Worm (Caenorhabditis elegans) whole organism, L1 larva: ENCODE measurements around the gene F33E11.3.

Experiments used
- F16B12.6 ChIP-seq: fragments of 150-350 bp; optimal IDR thresholded peaks from 2 replicates; lab custom pipeline; 2014; ENCODE audit warnings: missing biosample characterization, missing genetic modification characterization
- alr-1 ChIP-seq: fragments of 200-800 bp; sonication (Bioruptor generic); optimal IDR thresholded peaks from 2 replicates; lab custom pipeline; 2018; ENCODE audit warnings: borderline replicate concordance, mild to moderate bottlenecking, missing genetic modification characterization, missing compliant biosample characterization
- lin-15B ChIP-seq: fragments of 150-350 bp; sonication (generic microtip); optimal IDR thresholded peaks from 3 replicates; lab custom pipeline; 2014; ENCODE audit warnings: missing biosample characterization, missing genetic modification characterization
- nhr-11 ChIP-seq: fragments of 150-350 bp; optimal IDR thresholded peaks from 2 replicates; lab custom pipeline; 2014; ENCODE audit warnings: missing biosample characterization, missing genetic modification characterization
- nhr-12 ChIP-seq: sonication (generic microtip); optimal IDR thresholded peaks from 2 replicates; lab custom pipeline; 2017; ENCODE audit warnings: missing biosample characterization, missing genetic modification characterization
- nhr-19 ChIP-seq: fragments of 200-800 bp; sonication (Bioruptor generic); conservative IDR thresholded peaks from 2 replicates; pipeline ENCODE4 v1.3.6; 2022; ENCODE audit warnings: missing genetic modification characterization, missing compliant biosample characterization
- nhr-28 ChIP-seq: fragments of 150-350 bp; optimal IDR thresholded peaks from 2 replicates; lab custom pipeline; 2014; ENCODE audit warnings: missing biosample characterization, missing genetic modification characterization
- nhr-47 ChIP-seq: sonication (generic microtip); optimal IDR thresholded peaks from 2 replicates; lab custom pipeline; 2016; ENCODE audit warnings: mild to moderate bottlenecking, missing genetic modification characterization, moderate library complexity, missing compliant biosample characterization
- nhr-77 ChIP-seq: fragments of 150-350 bp; optimal IDR thresholded peaks from 2 replicates; lab custom pipeline; 2014; ENCODE audit warnings: missing biosample characterization, missing genetic modification characterization
- rnt-1 ChIP-seq: sonication (generic microtip); optimal IDR thresholded peaks from 2 replicates; lab custom pipeline; 2016; ENCODE audit warnings: mild to moderate bottlenecking, missing genetic modification characterization, moderate library complexity, missing compliant biosample characterization
- snpc-4 ChIP-seq: fragments of 150-350 bp; optimal IDR thresholded peaks from 2 replicates; lab custom pipeline; 2014; ENCODE audit warnings: missing biosample characterization, missing genetic modification characterization
- ztf-4 ChIP-seq: fragments of 150-350 bp; optimal IDR thresholded peaks from 2 replicates; lab custom pipeline; 2014; ENCODE audit warnings: missing biosample characterization, missing genetic modification characterization

- no peak for TF ChIP-seq nhr-77 (tag; lab: Kevin White, UChicago)
- no peak for TF ChIP-seq snpc-4
- TF ChIP-seq nhr-11, result no peak
- TF ChIP-seq F16B12.6 (tag; lab: Kevin White, UChicago), result no peak
- TF ChIP-seq ztf-4 (tag; lab: Kevin White, UChicago), result no peak
- no peak for TF ChIP-seq nhr-19 (GFP tag; lab: Robert Waterston, UW)
- no peak for TF ChIP-seq nhr-47 (tag; lab: Kevin White, UChicago)
- no peak for TF ChIP-seq lin-15B
- no peak for TF ChIP-seq nhr-12
- TF ChIP-seq rnt-1 (tag; lab: Kevin White, UChicago), result no peak
- TF ChIP-seq alr-1 (tag; lab: Kevin White, UChicago), result no peak
- no peak for TF ChIP-seq nhr-28
Measured at ce11 chrV:343128-343527, 38.6 kb upstream of the F33E11.3 start, which contains the start of gene wago-10.
